Worm (Caenorhabditis elegans) whole organism, late embryonic: ENCODE results near the gene nuaf-1.

Experiments used
- T23F11.4 ChIP-seq: fragments of 200-800 bp; sonication (Bioruptor generic); optimal IDR thresholded peaks from 2 replicates; lab custom pipeline; 2018; ENCODE audit warnings: mild to moderate bottlenecking, missing genetic modification characterization, missing compliant biosample characterization
- elt-4 ChIP-seq: sonication (generic microtip); optimal IDR thresholded peaks from 2 replicates; lab custom pipeline; 2016; ENCODE audit warnings: missing genetic modification characterization, missing compliant biosample characterization
- fax-1 ChIP-seq: sonication (generic microtip); optimal IDR thresholded peaks from 2 replicates; lab custom pipeline; 2016; ENCODE audit warnings: missing genotype, missing genetic modification characterization, missing compliant biosample characterization
- odd-2 ChIP-seq: sonication (generic microtip); optimal IDR thresholded peaks from 2 replicates; lab custom pipeline; 2017; ENCODE audit warnings: antibody characterized with exemption, mild to moderate bottlenecking, missing genetic modification characterization, missing compliant biosample characterization
- pat-9 ChIP-seq: fragments of 200-800 bp; sonication (Bioruptor generic); optimal IDR thresholded peaks from 2 replicates; lab custom pipeline; 2018; ENCODE audit warnings: mild to moderate bottlenecking, missing genetic modification characterization, moderate library complexity, missing compliant biosample characterization
- tbx-2 ChIP-seq: sonication (generic microtip); optimal IDR thresholded peaks from 2 replicates; lab custom pipeline; 2016; ENCODE audit warnings: missing genetic modification characterization, missing compliant biosample characterization

DNA sequence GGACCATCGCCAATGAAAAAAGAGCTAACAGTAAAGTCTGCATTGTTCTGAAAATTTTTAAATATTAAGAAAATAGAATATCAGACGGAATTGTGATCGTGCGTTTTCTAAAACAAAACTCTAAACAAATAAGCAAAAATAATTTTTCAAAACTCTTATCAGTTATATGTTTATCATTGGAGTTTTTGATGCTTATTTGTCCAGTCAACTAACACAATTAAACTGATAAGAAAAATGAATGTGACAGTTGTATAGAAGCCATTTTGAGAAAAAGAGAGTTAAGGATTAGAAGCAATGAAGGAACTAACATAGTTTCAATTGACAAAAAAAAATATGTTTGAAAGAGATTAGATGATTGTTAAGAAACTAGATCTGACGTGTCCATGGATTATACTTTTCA, 37.7 kb downstream of the nuaf-1 start, which contains the start of gene ttr-44:
- TF ChIP-seq odd-2 (tag; lab: Kevin White, UChicago), result no peak
- TF ChIP-seq fax-1 (tag; lab: Kevin White, UChicago), result no peak
- no peak for TF ChIP-seq T23F11.4 (GFP tag; lab: Kevin White, UChicago)
- no peak for TF ChIP-seq pat-9
- TF ChIP-seq elt-4, result no peak
- no peak for TF ChIP-seq tbx-2
